Fruit fly (Drosophila melanogaster): ENCODE results near the gene MED24.

The MED24 gene

dm6 chr3L:8180464-8181137 lies 10.5 kb upstream of the MED24 start, which contains the start of the genes mthl7 and Uxs (continued):
- peak; percentile 56; the same call in 1 of the 4 replicates for TF ChIP-seq Dll (GFP tag; IDR thresholded peaks at IDR 0.05; ENCODE audit: partially characterized antibody)
- TF ChIP-seq grau (tag; optimal IDR thresholded peaks at IDR 0.05), result peak; percentile 15
- TF ChIP-seq stc (GFP tag; IDR thresholded peaks at IDR 0.05), result no peak
- TF ChIP-seq ewg (GFP tag; optimal IDR thresholded peaks at IDR 0.05), result no peak
- TF ChIP-seq nom (GFP tag; optimal IDR thresholded peaks at IDR 0.05), result no peak
- no peak for TF ChIP-seq danr (GFP tag; IDR thresholded peaks at IDR 0.05)
- no peak for TF ChIP-seq Blimp-1 (GFP tag; optimal IDR thresholded peaks at IDR 0.05)
- peak; percentile 29; the same call in 1 of the 2 replicates for TF ChIP-seq hbn (GFP tag; IDR thresholded peaks at IDR 0.05; ENCODE audit: partially characterized antibody)
- peak; percentile 46 for TF ChIP-seq YL-1 (GFP tag; optimal IDR thresholded peaks at IDR 0.05)
- TF ChIP-seq sens (GFP tag), result peak; percentile 81
- no peak for TF ChIP-seq sens-2 (GFP tag; IDR thresholded peaks at IDR 0.05)
- no peak for TF ChIP-seq fd64A (GFP tag; optimal IDR thresholded peaks at IDR 0.05)
- TF ChIP-seq Hmr (GFP tag; optimal IDR thresholded peaks at IDR 0.05), result no peak
- peak in 1 of 2 experiments; percentile 56 for TF ChIP-seq crp (GFP tag; optimal IDR thresholded peaks at IDR 0.05)
- peak; percentile 4 for TF ChIP-seq CG14710 (tag; optimal IDR thresholded peaks at IDR 0.05)
- no peak for TF ChIP-seq zen2 (GFP tag; IDR thresholded peaks at IDR 0.05; ENCODE audit: partially characterized antibody)
- TF ChIP-seq Doc3 (GFP tag; IDR thresholded peaks at IDR 0.05; ENCODE audit: partially characterized antibody), result 0 out of 3 replicates have a peak, but pooled peaks have one; percentile 46
- TF ChIP-seq CG1603 (tag; optimal IDR thresholded peaks at IDR 0.05), result peak; percentile 47
- TF ChIP-seq kah (GFP tag; optimal IDR thresholded peaks at IDR 0.05), result no peak
- TF ChIP-seq grn (GFP tag; optimal IDR thresholded peaks at IDR 0.05), result peak; percentile 51
- no peak for TF ChIP-seq CG12769 (tag; optimal IDR thresholded peaks at IDR 0.05)
- TF ChIP-seq Mrtf (GFP tag; IDR thresholded peaks at IDR 0.05), result no peak
- 0 out of 3 replicates have a peak, but pooled peaks have one; percentile 29 for TF ChIP-seq CG7963 (GFP tag; IDR thresholded peaks at IDR 0.05; ENCODE audit: partially characterized antibody)
- TF ChIP-seq unc-4 (GFP tag; IDR thresholded peaks at IDR 0.05; ENCODE audit: partially characterized antibody), result peak; percentile 58
- TF ChIP-seq Sin3A (optimal IDR thresholded peaks at IDR 0.05), result no peak
- peak; percentile 45 for TF ChIP-seq CG15514 (GFP tag; optimal IDR thresholded peaks at IDR 0.05)
- peak; percentile 22; the same call in 1 of the 2 replicates for TF ChIP-seq sna (GFP tag; IDR thresholded peaks at IDR 0.05; ENCODE audit: partially characterized antibody)
- TF ChIP-seq CG12659 (GFP tag; optimal IDR thresholded peaks at IDR 0.05), result peak; percentile 1
- TF ChIP-seq lmd (GFP tag; IDR thresholded peaks at IDR 0.05), result no peak
- TF ChIP-seq pzg (GFP tag; optimal IDR thresholded peaks at IDR 0.05), result peak; percentile 70
- peak; percentile 24 for TF ChIP-seq Sry-δ (GFP tag; optimal IDR thresholded peaks at IDR 0.05)
- TF ChIP-seq GATAe (GFP tag; conservative IDR thresholded peaks at IDR 0.05), result peak; percentile 72
- TF ChIP-seq Med (GFP tag), result peak; percentile 36
- peak; percentile 90 for TF ChIP-seq Dp (GFP tag; optimal IDR thresholded peaks at IDR 0.05)
- TF ChIP-seq bigmax (GFP tag; optimal IDR thresholded peaks at IDR 0.05), result peak; percentile 55
- TF ChIP-seq CG17802 (tag; optimal IDR thresholded peaks at IDR 0.05), result no peak
- no peak for TF ChIP-seq PHDP (tag; optimal IDR thresholded peaks at IDR 0.05)

Data from whole organism, embryonic.